Worm (Caenorhabditis elegans): Measurements from ENCODE around the gene odr-4.

Gene odr-4

ce11 chrIII:6730185-6730850, at the start of gene odr-4, which contains the start of gene Y102E9.5:
Gene odr-4, plus strand, starts transcription at chrIII:6730800.
Gene Y102E9.5, minus strand, starts transcription at chrIII:6730285.
- TF ChIP-seq fkh-8 (tag; optimal IDR thresholded peaks at IDR 0.05): peak; percentile 23
- peak; percentile 17 for TF ChIP-seq nhr-47 (tag; optimal IDR thresholded peaks at IDR 0.05)
- TF ChIP-seq fos-1 (tag; optimal IDR thresholded peaks at IDR 0.05): no peak
- peak; percentile 43 for TF ChIP-seq rnt-1 (tag; optimal IDR thresholded peaks at IDR 0.05)
- TF ChIP-seq Y116A8C.19 (tag; optimal IDR thresholded peaks at IDR 0.05; ENCODE audit: borderline replicate concordance): no peak
- no peak for TF ChIP-seq nhr-12 (tag; optimal IDR thresholded peaks at IDR 0.05)

DNA sequence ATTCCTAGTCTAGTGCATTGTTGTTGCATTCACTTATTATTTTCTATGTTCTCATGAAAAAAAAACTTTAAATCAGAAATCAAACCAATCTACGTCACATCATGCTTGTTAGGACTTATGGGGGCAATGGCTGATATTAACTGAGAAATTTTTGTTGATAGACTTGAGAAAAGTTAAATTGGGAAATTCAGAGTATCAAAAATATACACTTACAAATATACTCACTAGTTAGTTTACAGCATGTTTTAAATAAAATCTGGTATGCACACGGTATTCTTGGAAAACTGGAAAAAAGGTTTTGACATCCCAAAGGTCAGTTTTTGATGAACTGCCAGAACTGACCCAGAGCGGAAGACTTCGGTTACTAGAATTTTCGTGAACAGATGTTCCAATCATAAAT, 49.6 kb upstream of the odr-4 start:
- TF ChIP-seq xbp-1 (tag; optimal IDR thresholded peaks at IDR 0.05) (no peak), lin-14 (GFP tag; optimal IDR thresholded peaks at IDR 0.05) (no peak), egl-13 (tag; optimal IDR thresholded peaks at IDR 0.05) (no peak), elt-3 (tag; optimal IDR thresholded peaks at IDR 0.05) (no peak), ceh-88 (GFP tag; IDR thresholded peaks at IDR 0.05) (no peak), ztf-11 (tag; optimal IDR thresholded peaks at IDR 0.05) (no peak), unc-86 (tag; optimal IDR thresholded peaks at IDR 0.05) (no peak), nhr-90 (tag; optimal IDR thresholded peaks at IDR 0.05; ENCODE audit: poor library complexity) (no peak), sup-37 (GFP tag; optimal IDR thresholded peaks at IDR 0.05) (no peak), C16A3.4 (tag; optimal IDR thresholded peaks at IDR 0.05) (no peak)

- TF ChIP-seq nhr-20 (tag; optimal IDR thresholded peaks at IDR 0.05): no peak
- no peak for TF ChIP-seq lin-39 (tag; optimal IDR thresholded peaks at IDR 0.05)
- TF ChIP-seq lin-15B (tag; optimal IDR thresholded peaks at IDR 0.05): no peak
- TF ChIP-seq fkh-10 (GFP tag; optimal IDR thresholded peaks at IDR 0.05): peak; percentile 2
- no peak for TF ChIP-seq skn-1 (tag; optimal IDR thresholded peaks at IDR 0.05)
- no peak for TF ChIP-seq pqm-1 (tag; optimal IDR thresholded peaks at IDR 0.05)
These were observed 48.8 kb upstream of the odr-4 start for ce11 chrIII:6681790-6682189.

ce11 chrIII:6690490-6690889, 40.1 kb upstream of the odr-4 start:
- peak in 1 of 3 experiments; percentile 41 for TF ChIP-seq ceh-82 (tag; optimal IDR thresholded peaks at IDR 0.05)
- no peak for TF ChIP-seq vab-15 (tag; optimal IDR thresholded peaks at IDR 0.05)
- no peak for TF ChIP-seq nhr-28 (tag; optimal IDR thresholded peaks at IDR 0.05)
- TF ChIP-seq ceh-88 (GFP tag; IDR thresholded peaks at IDR 0.05): no peak
- no peak for TF ChIP-seq nhr-84 (tag; optimal IDR thresholded peaks at IDR 0.05)
- TF ChIP-seq isw-1 (GFP tag; IDR thresholded peaks at IDR 0.05): peak; percentile 9; the same call in 1 of the 2 replicates
- no peak for TF ChIP-seq unc-98 (GFP tag; IDR thresholded peaks at IDR 0.05)
- TF ChIP-seq fos-1 (tag; optimal IDR thresholded peaks at IDR 0.05): no peak
- TF ChIP-seq nhr-71 (tag; optimal IDR thresholded peaks at IDR 0.05): peak; percentile 49
- TF ChIP-seq elt-3 (tag; optimal IDR thresholded peaks at IDR 0.05): no peak
- peak; percentile 58 for TF ChIP-seq dsc-1 (tag; optimal IDR thresholded peaks at IDR 0.05)
- no peak for TF ChIP-seq elt-2 (tag; optimal IDR thresholded peaks at IDR 0.05)
- TF ChIP-seq nhr-47 (tag; optimal IDR thresholded peaks at IDR 0.05): no peak
- TF ChIP-seq fkh-8 (tag; optimal IDR thresholded peaks at IDR 0.05): no peak
- TF ChIP-seq nhr-77 (tag; optimal IDR thresholded peaks at IDR 0.05): no peak
- TF ChIP-seq nhr-11 (tag; optimal IDR thresholded peaks at IDR 0.05): no peak
- TF ChIP-seq hlh-17 (GFP tag; optimal IDR thresholded peaks at IDR 0.05; ENCODE audit: borderline replicate concordance): no peak
- TF ChIP-seq efl-1 (optimal IDR thresholded peaks at IDR 0.05): no peak
- TF ChIP-seq efl-1 (GFP tag; optimal IDR thresholded peaks at IDR 0.05 in 1 of 2): no peak
- TF ChIP-seq lsy-2 (tag; optimal IDR thresholded peaks at IDR 0.05): peak in 1 of 2 experiments; percentile 30
- no peak for TF ChIP-seq aly-2 (tag; optimal IDR thresholded peaks at IDR 0.05)
- TF ChIP-seq mab-9 (GFP tag; IDR thresholded peaks at IDR 0.05): no peak
- TF ChIP-seq dpl-1 (GFP tag; optimal IDR thresholded peaks at IDR 0.05): no peak
- no peak for TF ChIP-seq ztf-4 (tag; optimal IDR thresholded peaks at IDR 0.05)
- TF ChIP-seq Y116A8C.19 (tag; optimal IDR thresholded peaks at IDR 0.05; ENCODE audit: borderline replicate concordance): no peak
- TF ChIP-seq swsn-7 (tag; optimal IDR thresholded peaks at IDR 0.05): peak; percentile 12
- no peak for TF ChIP-seq lin-35 (GFP tag; optimal IDR thresholded peaks at IDR 0.05)
- no peak for TF ChIP-seq nhr-237 (tag; optimal IDR thresholded peaks at IDR 0.05)
- no peak for TF ChIP-seq nhr-20 (tag; optimal IDR thresholded peaks at IDR 0.05)
- TF ChIP-seq egl-13 (tag; optimal IDR thresholded peaks at IDR 0.05): peak; percentile 48
- no peak for TF ChIP-seq jun-1 (tag; optimal IDR thresholded peaks at IDR 0.05)
- peak; percentile 45 for TF ChIP-seq unc-86 (tag; optimal IDR thresholded peaks at IDR 0.05)
- TF ChIP-seq lin-14 (GFP tag; optimal IDR thresholded peaks at IDR 0.05): peak; percentile 77
- no peak for TF ChIP-seq lin-13 (GFP tag; optimal IDR thresholded peaks at IDR 0.05)
